Fruit fly (Drosophila melanogaster): ENCODE measurements around the gene Alh.

DNA sequence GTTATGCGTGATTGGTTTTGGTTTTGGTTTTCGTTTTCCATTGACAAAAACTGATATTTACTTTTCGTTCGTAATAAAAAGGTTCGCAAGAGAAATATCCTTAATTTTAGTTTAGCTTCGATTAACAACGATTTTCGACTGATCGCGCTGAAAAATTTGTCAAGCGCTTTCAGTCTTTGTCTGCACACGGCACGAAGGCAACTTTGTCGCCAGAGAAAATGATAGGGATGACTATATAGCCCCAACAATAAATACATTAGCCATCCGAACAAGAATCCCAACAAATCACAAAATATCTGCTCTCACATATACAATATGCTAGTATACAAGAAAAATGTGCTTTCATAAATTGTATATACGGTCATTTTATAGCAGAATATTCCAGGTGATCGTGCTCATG, 6.4 kb downstream of the Alh start, which contains the start of gene Mlp84B:
- no peak for TF ChIP-seq psq (optimal IDR thresholded peaks at IDR 0.05)
- no peak for TF ChIP-seq Myc (optimal IDR thresholded peaks at IDR 0.05)
